Worm (Caenorhabditis elegans): ENCODE data around the gene R155.5.

- TF ChIP-seq sma-3 (GFP tag; optimal IDR thresholded peaks at IDR 0.05) (no peak), mdl-1 (tag; optimal IDR thresholded peaks at IDR 0.05) (no peak), ceh-82 (tag; optimal IDR thresholded peaks at IDR 0.05) (no peak)
Observed at ce11 chrIII:1987693-1988092, 17.4 kb upstream of the R155.5 start, which contains the start of gene Y39A3B.8.

Measured in whole organism, L2 larva.